Fruit fly (Drosophila melanogaster): ENCODE results near the gene Iru.
A peak's percentile ranks its signal among the peaks of the same experiment; 100 is the strongest.

Gene Iru

DNA sequence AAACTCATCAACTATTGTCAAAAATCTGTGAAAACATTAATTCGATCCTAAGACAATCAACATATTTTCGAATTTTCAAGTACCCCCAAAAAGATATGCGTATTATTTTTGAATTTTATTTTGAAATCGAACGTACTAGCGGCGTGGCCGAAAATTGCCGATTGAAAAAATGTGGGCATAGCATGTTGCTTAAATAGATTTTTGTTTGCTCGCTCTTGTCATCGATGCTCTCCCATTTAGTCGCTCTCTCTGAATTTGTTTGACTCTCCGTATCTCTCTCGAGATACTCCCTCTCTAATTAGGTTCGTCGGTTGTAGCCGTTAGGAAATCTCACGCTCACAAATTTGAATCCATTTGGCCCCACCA lies 50.8 kb downstream of the Iru start:
- TF ChIP-seq CG9705 (GFP tag; optimal IDR thresholded peaks at IDR 0.05) = no peak
- no peak for TF ChIP-seq tai (GFP tag; optimal IDR thresholded peaks at IDR 0.05)
- TF ChIP-seq dl (GFP tag; optimal IDR thresholded peaks at IDR 0.05; ENCODE audit: insufficient read depth in 1 of 2, partially characterized antibody in 2 of 2) = peak; percentile 28 to 89
- TF ChIP-seq Jra (GFP tag; optimal IDR thresholded peaks at IDR 0.05) = no peak
- no peak for TF ChIP-seq OdsH (GFP tag; optimal IDR thresholded peaks at IDR 0.05)
- TF ChIP-seq dsf (GFP tag; optimal IDR thresholded peaks at IDR 0.05; ENCODE audit: borderline replicate concordance) = no peak
- TF ChIP-seq Vsx2 (GFP tag; optimal IDR thresholded peaks at IDR 0.05; ENCODE audit: partially characterized antibody) = peak; percentile 73
- TF ChIP-seq Abd-B (GFP tag; optimal IDR thresholded peaks at IDR 0.05) = no peak
- TF ChIP-seq Dif (GFP tag; optimal IDR thresholded peaks at IDR 0.05; ENCODE audit: partially characterized antibody) = peak; percentile 91

Measured in whole organism, wandering third instar larva.